Fruit fly (Drosophila melanogaster): ENCODE measurements around the gene CG7352.

The CG7352 gene

dm6 chr3R:8343251-8343744 is 4.1 kb upstream of the CG7352 start, which contains the start of the genes PNKP and COX7AL:
TSS of gene PNKP (minus strand) at chr3R:8343516.
TSS of gene COX7AL (plus strand) at chr3R:8343669.
- no peak for TF ChIP-seq CG3919 (GFP tag; optimal IDR thresholded peaks at IDR 0.05)
- TF ChIP-seq Eip93F (GFP tag; optimal IDR thresholded peaks at IDR 0.05), result no peak
- peak; percentile 38 for TF ChIP-seq fkh (GFP tag; optimal IDR thresholded peaks at IDR 0.05)

dm6 chr3R:8344174-8344573 is 3.2 kb upstream of the CG7352 start, which contains the start of gene DppIII:
TSS of gene DppIII (plus strand) at chr3R:8344400.
- TF ChIP-seq CG8119 (GFP tag; IDR thresholded peaks at IDR 0.05) (no peak), Blimp-1 (GFP tag; optimal IDR thresholded peaks at IDR 0.05) (peak; percentile 82)

dm6 chr3R:8347835-8348234 is 456 bp downstream of the CG7352 start:
- no peak for TF ChIP-seq Ets21C (GFP tag; optimal IDR thresholded peaks at IDR 0.05)
- TF ChIP-seq Blimp-1 (GFP tag; optimal IDR thresholded peaks at IDR 0.05), result no peak
- no peak for TF ChIP-seq Eip93F (GFP tag; optimal IDR thresholded peaks at IDR 0.05)
- TF ChIP-seq CG11762 (GFP tag; optimal IDR thresholded peaks at IDR 0.05; ENCODE audit: insufficient read depth), result no peak

- no peak for TF ChIP-seq CG10669 (GFP tag; optimal IDR thresholded peaks at IDR 0.05)
- TF ChIP-seq CG8319 (GFP tag; optimal IDR thresholded peaks at IDR 0.05), result peak; percentile 97
These were observed 1.7 kb downstream of the CG7352 start for dm6 chr3R:8349106-8349448.

dm6 chr3R:8349449-8350115 is 2.2 kb downstream of the CG7352 start, which contains the start of gene Atg13:
TSS of gene Atg13 (plus strand) at chr3R:8349815.
- TF ChIP-seq CG34406 (GFP tag; optimal IDR thresholded peaks at IDR 0.05), result no peak
- TF ChIP-seq Ets21C (GFP tag; optimal IDR thresholded peaks at IDR 0.05), result no peak
- TF ChIP-seq Hr4 (GFP tag; optimal IDR thresholded peaks at IDR 0.05), result no peak
- peak; percentile 72 for TF ChIP-seq CG1621 (tag; optimal IDR thresholded peaks at IDR 0.05)
- TF ChIP-seq CG16779 (tag; optimal IDR thresholded peaks at IDR 0.05), result no peak
- no peak for TF ChIP-seq Smox (GFP tag; optimal IDR thresholded peaks at IDR 0.05)
- no peak for TF ChIP-seq CG8632 (GFP tag; optimal IDR thresholded peaks at IDR 0.05)
- no peak for TF ChIP-seq Eip75B (GFP tag; optimal IDR thresholded peaks at IDR 0.05)
- TF ChIP-seq CG3032 (tag; optimal IDR thresholded peaks at IDR 0.05), result peak; percentile 33
- TF ChIP-seq CG4318 (GFP tag; optimal IDR thresholded peaks at IDR 0.05), result no peak
- TF ChIP-seq Hr38 (GFP tag; optimal IDR thresholded peaks at IDR 0.05), result no peak
- TF ChIP-seq OdsH (GFP tag; optimal IDR thresholded peaks at IDR 0.05), result no peak
- TF ChIP-seq fd85E (GFP tag; optimal IDR thresholded peaks at IDR 0.05), result no peak
- TF ChIP-seq Blimp-1 (GFP tag; optimal IDR thresholded peaks at IDR 0.05), result peak; percentile 26
- peak; percentile 94 for TF ChIP-seq CG6276 (GFP tag; optimal IDR thresholded peaks at IDR 0.05)
- TF ChIP-seq spab (GFP tag; optimal IDR thresholded peaks at IDR 0.05), result no peak
- peak; percentile 88 for TF ChIP-seq CG9139 (GFP tag; optimal IDR thresholded peaks at IDR 0.05)
- TF ChIP-seq svp (GFP tag), result no peak
- TF ChIP-seq Sox15 (GFP tag; optimal IDR thresholded peaks at IDR 0.05), result no peak
- peak; percentile 33 for TF ChIP-seq CG31627 (GFP tag; optimal IDR thresholded peaks at IDR 0.05)
- TF ChIP-seq vri (GFP tag; optimal IDR thresholded peaks at IDR 0.05), result no peak
- peak; percentile 78 for TF ChIP-seq CG15336 (GFP tag; IDR thresholded peaks at IDR 0.05)
- TF ChIP-seq acj6 (GFP tag; optimal IDR thresholded peaks at IDR 0.05), result no peak
- TF ChIP-seq achi (GFP tag; optimal IDR thresholded peaks at IDR 0.05), result no peak
- peak; percentile 40 for TF ChIP-seq lz (GFP tag; optimal IDR thresholded peaks at IDR 0.05)
- no peak for TF ChIP-seq Met (GFP tag; optimal IDR thresholded peaks at IDR 0.05)
- peak; percentile 83 for TF ChIP-seq CG8319 (GFP tag; optimal IDR thresholded peaks at IDR 0.05)
- peak; percentile 46 for TF ChIP-seq Ets96B (tag; optimal IDR thresholded peaks at IDR 0.05)
- no peak for TF ChIP-seq CG10631 (GFP tag; optimal IDR thresholded peaks at IDR 0.05)
- TF ChIP-seq dsx (GFP tag; optimal IDR thresholded peaks at IDR 0.05; ENCODE audit: poor library complexity, severe bottlenecking), result no peak
- TF ChIP-seq eg (GFP tag; IDR thresholded peaks at IDR 0.05), result no peak; the same call in 2 of the 3 replicates
- TF ChIP-seq CG11762 (GFP tag; optimal IDR thresholded peaks at IDR 0.05; ENCODE audit: insufficient read depth), result peak; percentile 25
- TF ChIP-seq dac (GFP tag; optimal IDR thresholded peaks at IDR 0.05), result no peak
- peak; percentile 60 for TF ChIP-seq Lpt (GFP tag; optimal IDR thresholded peaks at IDR 0.05)
- TF ChIP-seq net (GFP tag; optimal IDR thresholded peaks at IDR 0.05), result no peak
- peak; percentile 17 for TF ChIP-seq cyc (GFP tag; optimal IDR thresholded peaks at IDR 0.05)
- TF ChIP-seq CG10669 (GFP tag; optimal IDR thresholded peaks at IDR 0.05), result no peak
- TF ChIP-seq salr (GFP tag; optimal IDR thresholded peaks at IDR 0.05), result peak; percentile 17 to 41

Measured in whole organism, prepupa.